Worm (Caenorhabditis elegans) whole organism, early embryonic: ENCODE data around the gene pros-1.

Source experiments
- B0310.2 ChIP-seq: sonication (generic microtip); optimal IDR thresholded peaks from 2 replicates; lab custom pipeline; 2016; ENCODE audit warnings: mild to moderate bottlenecking, missing genetic modification characterization, missing compliant biosample characterization
- F13C5.2 ChIP-seq: sonication (generic microtip); optimal IDR thresholded peaks from 2 replicates; lab custom pipeline; 2017; ENCODE audit warnings: mild to moderate bottlenecking, missing genetic modification characterization, inconsistent platforms, missing compliant biosample characterization
- aly-1 ChIP-seq: sonication (generic microtip); optimal IDR thresholded peaks from 2 replicates; lab custom pipeline; 2016; ENCODE audit warnings: missing genetic modification characterization, missing compliant biosample characterization
- ama-1 ChIP-seq: fragments of 150-350 bp; optimal IDR thresholded peaks from 2 replicates; lab custom pipeline; 2014
- ceh-13 ChIP-seq: fragments of 200-800 bp; sonication (Bioruptor generic); optimal IDR thresholded peaks from 2 replicates; lab custom pipeline; 2018; ENCODE audit warnings: mild to moderate bottlenecking, missing genetic modification characterization, missing compliant biosample characterization
- ceh-36 ChIP-seq: sonication (generic microtip); optimal IDR thresholded peaks from 2 replicates; lab custom pipeline; 2016; ENCODE audit warnings: missing genetic modification characterization, inconsistent platforms, missing compliant biosample characterization
- ets-7 ChIP-seq: sonication (generic microtip); optimal IDR thresholded peaks from 2 replicates; lab custom pipeline; 2016; ENCODE audit warnings: missing genotype, missing genetic modification characterization, missing compliant biosample characterization
- flt-1 ChIP-seq: fragments of 200-800 bp; sonication (Bioruptor generic); IDR thresholded peaks from 2 replicates; pipeline ENCODE4 v1.3.6; 2022; ENCODE audit warnings: missing genetic modification characterization, missing compliant biosample characterization
- hmbx-1 ChIP-seq: sonication (generic microtip); optimal IDR thresholded peaks from 2 replicates; lab custom pipeline; 2016; ENCODE audit warnings: mild to moderate bottlenecking, missing genetic modification characterization, missing compliant biosample characterization
- hmg-4 ChIP-seq: fragments of 200-800 bp; sonication (Bioruptor generic); optimal IDR thresholded peaks from 2 replicates; lab custom pipeline; 2018; ENCODE audit warnings: mild to moderate bottlenecking, missing genetic modification characterization, missing compliant biosample characterization
- hnd-1 ChIP-seq: sonication (generic microtip); optimal IDR thresholded peaks from 2 replicates; lab custom pipeline; 2016; ENCODE audit warnings: missing genetic modification characterization, missing compliant biosample characterization
- pes-1 ChIP-seq: fragments of 200-800 bp; sonication (Bioruptor generic); IDR thresholded peaks from 2 replicates; pipeline ENCODE4 v1.3.6; 2022; ENCODE audit warnings: missing genetic modification reagents, missing genetic modification characterization, missing compliant biosample characterization
- scrt-1 ChIP-seq: fragments of 200-800 bp; sonication (Bioruptor generic); IDR thresholded peaks from 2 replicates; pipeline ENCODE4 v1.3.6; 2022; ENCODE audit warnings: missing genetic modification characterization, missing compliant biosample characterization
- sea-1 ChIP-seq: fragments of 200-800 bp; sonication (Bioruptor generic); conservative IDR thresholded peaks from 2 replicates; pipeline ENCODE4 v1.3.6; 2022; ENCODE audit warnings: missing genetic modification characterization, missing compliant biosample characterization
- tbx-11 ChIP-seq: fragments of 200-800 bp; sonication (Bioruptor generic); IDR thresholded peaks from 2 replicates; pipeline ENCODE4 v1.3.6; 2022; ENCODE audit warnings: missing genetic modification characterization, missing compliant biosample characterization
- tbx-37 ChIP-seq: fragments of 200-800 bp; sonication (Bioruptor generic); conservative IDR thresholded peaks from 2 replicates; pipeline ENCODE4 v1.3.6; 2022; ENCODE audit warnings: missing genetic modification reagents, missing genetic modification characterization, missing compliant biosample characterization
- tra-4 ChIP-seq: sonication (generic microtip); optimal IDR thresholded peaks from 2 replicates; lab custom pipeline; 2017; ENCODE audit warnings: missing genetic modification characterization, missing compliant biosample characterization

Gene pros-1

ce11 chrIII:8111347-8111746, 44.3 kb downstream of the pros-1 start:
- TF ChIP-seq flt-1 (GFP tag; lab: Robert Waterston, UW): no peak
- TF ChIP-seq F13C5.2 (tag; lab: Kevin White, UChicago): no peak
- no peak for TF ChIP-seq tbx-11 (GFP tag; lab: Robert Waterston, UW)
- TF ChIP-seq pes-1 (GFP tag; lab: Robert Waterston, UW): no peak
- no peak for TF ChIP-seq ets-7 (tag; lab: Kevin White, UChicago)

DNA sequence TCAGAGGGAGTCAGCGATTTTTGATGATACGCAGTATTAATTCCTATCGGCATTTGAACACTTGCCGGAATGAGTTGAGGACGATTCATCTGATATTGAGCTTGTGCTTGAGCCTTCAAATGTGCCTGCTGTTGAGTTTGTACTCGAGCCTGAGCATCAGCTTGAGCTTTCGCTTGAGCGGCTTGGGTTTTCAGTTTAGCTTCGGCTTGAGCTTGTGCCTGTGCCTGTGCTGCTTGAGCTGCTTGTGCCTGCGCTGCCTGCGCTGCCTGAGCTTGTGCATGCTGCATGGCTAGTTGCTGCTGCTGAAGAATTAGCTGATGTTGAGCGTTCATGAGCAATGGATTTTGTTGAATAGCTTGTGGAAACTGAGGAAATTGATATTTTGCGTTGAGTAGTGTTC, 48.8 kb downstream of the pros-1 start:
- TF ChIP-seq flt-1 (GFP tag; lab: Robert Waterston, UW) (no peak), B0310.2 (tag; lab: Kevin White, UChicago) (no peak), ama-1 (lab: Kevin White, UChicago) (no peak), hnd-1 (tag; lab: Kevin White, UChicago) (no peak)

DNA sequence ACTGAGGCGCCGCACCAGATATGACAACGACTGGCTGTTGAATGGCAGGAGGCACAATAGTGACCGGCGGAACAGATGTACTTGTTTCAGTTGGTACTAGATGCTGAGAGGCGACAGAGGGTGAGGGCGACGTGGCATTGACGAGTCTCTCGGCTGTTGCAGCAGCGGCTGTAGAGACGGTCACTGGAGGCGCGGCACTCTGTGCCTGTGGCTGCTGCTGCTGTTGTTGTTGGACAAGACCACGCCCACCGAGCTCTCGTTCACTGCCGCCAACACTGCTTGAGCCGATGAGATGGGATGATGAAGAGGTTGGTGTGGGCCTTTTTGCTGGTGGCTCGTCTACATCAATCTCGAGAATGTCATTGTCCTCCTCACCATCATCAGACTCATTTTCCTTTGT, 50.1 kb downstream of the pros-1 start:
- TF ChIP-seq hnd-1 (tag; lab: Kevin White, UChicago): no peak
- TF ChIP-seq ets-7 (tag; lab: Kevin White, UChicago): no peak
- TF ChIP-seq hmbx-1 (tag; lab: Kevin White, UChicago): no peak
- no peak for TF ChIP-seq tra-4 (tag; lab: Kevin White, UChicago)
- no peak for TF ChIP-seq hmg-4 (GFP tag; lab: Kevin White, UChicago)
- TF ChIP-seq ceh-36 (tag; lab: Kevin White, UChicago): no peak
- no peak for TF ChIP-seq scrt-1
- TF ChIP-seq tbx-37 (GFP tag; lab: Robert Waterston, UW): no peak
- TF ChIP-seq B0310.2 (tag; lab: Kevin White, UChicago): no peak
- TF ChIP-seq sea-1 (GFP tag; lab: Robert Waterston, UW): no peak
- no peak for TF ChIP-seq ceh-13 (GFP tag; lab: Kevin White, UChicago)
- no peak for TF ChIP-seq tbx-11 (GFP tag; lab: Robert Waterston, UW)
- TF ChIP-seq pes-1 (GFP tag; lab: Robert Waterston, UW): no peak
- TF ChIP-seq aly-1 (tag; lab: Kevin White, UChicago): no peak
- TF ChIP-seq flt-1 (GFP tag; lab: Robert Waterston, UW): no peak
